Worm (Caenorhabditis elegans) whole organism, L1 larva: ENCODE measurements around the gene F18A12.2.

Experiments used
- C34B4.2 ChIP-seq: sonication (generic microtip); optimal IDR thresholded peaks from 2 replicates; lab custom pipeline; 2017; ENCODE audit warnings: mild to moderate bottlenecking, missing genetic modification characterization, missing compliant biosample characterization
- F16B12.6 ChIP-seq: fragments of 150-350 bp; optimal IDR thresholded peaks from 2 replicates; lab custom pipeline; 2014; ENCODE audit warnings: missing biosample characterization, missing genetic modification characterization
- aha-1 ChIP-seq: fragments of 150-350 bp; optimal IDR thresholded peaks from 2 replicates; lab custom pipeline; 2014; ENCODE audit warnings: missing biosample characterization, missing genetic modification characterization
- aly-2 ChIP-seq: fragments of 150-350 bp; optimal IDR thresholded peaks from 2 replicates; lab custom pipeline; 2014; ENCODE audit warnings: missing biosample characterization, missing genetic modification characterization
- ama-1 ChIP-seq: fragments of 150-350 bp; optimal IDR thresholded peaks from 2 replicates; lab custom pipeline; 2014
- blmp-1 ChIP-seq: fragments of 150-350 bp; optimal IDR thresholded peaks from 2 replicates; lab custom pipeline; 2014; ENCODE audit warnings: missing biosample characterization, missing genetic modification characterization
- ceh-82 ChIP-seq, 3 experiments: fragments of 150-350 bp in 1 of 3; sonication (generic microtip) in 2 of 3; optimal IDR thresholded peaks; 2 replicates each; lab custom pipeline; 2014 to 2017; ENCODE audit warnings: missing biosample characterization in 3 of 3, missing genetic modification characterization in 3 of 3
- ceh-88 ChIP-seq: fragments of 200-800 bp; sonication (Bioruptor generic); IDR thresholded peaks from 2 replicates; pipeline ENCODE4 v1.3.6; 2022; ENCODE audit warnings: missing genetic modification characterization, missing compliant biosample characterization
- ceh-90 ChIP-seq: sonication (generic microtip); optimal IDR thresholded peaks from 2 replicates; lab custom pipeline; 2016; ENCODE audit warnings: missing genetic modification characterization, missing compliant biosample characterization
- ces-1 ChIP-seq: fragments of 150-350 bp; optimal IDR thresholded peaks from 2 replicates; lab custom pipeline; 2014; ENCODE audit warnings: missing biosample characterization, missing genetic modification reagents, missing genetic modification characterization
- dpl-1 ChIP-seq, 3 experiments: fragments of 150-350 bp in 2 of 3; sonication (generic microtip) in 1 of 3; optimal IDR thresholded peaks; 2 replicates each; lab custom pipeline; 2014 to 2017; ENCODE audit warnings: missing biosample characterization in 3 of 3, missing genetic modification characterization in 3 of 3, missing genetic modification reagents in 3 of 3
- dsc-1 ChIP-seq: sonication (generic microtip); optimal IDR thresholded peaks from 2 replicates; lab custom pipeline; 2016; ENCODE audit warnings: mild to moderate bottlenecking, missing genetic modification characterization, missing compliant biosample characterization
- efl-1 ChIP-seq, 4 experiments: fragments of 150-350 bp; optimal IDR thresholded peaks in 3 of 4; peaks in 1 of 4; 1 replicate in 1 of 4; 2 replicates in 3 of 4; lab custom pipeline; 2014; ENCODE audit warnings: missing biosample characterization in 2 of 4, missing genetic modification characterization in 2 of 4, missing genetic modification reagents in 2 of 4
- egl-13 ChIP-seq: sonication (generic microtip); optimal IDR thresholded peaks from 2 replicates; lab custom pipeline; 2016; ENCODE audit warnings: missing genotype, missing genetic modification reagents, missing genetic modification characterization, missing compliant biosample characterization
- egl-27 ChIP-seq, 2 experiments: fragments of 150-350 bp in 1 of 2; sonication (generic microtip); optimal IDR thresholded peaks; 3 replicates each; lab custom pipeline; 2017 to 2018; ENCODE audit warnings: missing biosample characterization in 2 of 2, missing genetic modification characterization in 2 of 2, missing genetic modification reagents in 2 of 2
- elt-2 ChIP-seq: sonication (generic microtip); optimal IDR thresholded peaks from 2 replicates; lab custom pipeline; 2016; ENCODE audit warnings: missing genetic modification characterization, mild to moderate bottlenecking, inconsistent platforms, missing compliant biosample characterization, missing genetic modification reagents
- ets-5 ChIP-seq: fragments of 200-800 bp; sonication (Bioruptor generic); IDR thresholded peaks from 2 replicates; pipeline ENCODE4 v1.3.6; 2022; ENCODE audit warnings: missing genetic modification characterization, missing compliant biosample characterization
- fkh-4 ChIP-seq: sonication (generic microtip); optimal IDR thresholded peaks from 2 replicates; lab custom pipeline; 2016; ENCODE audit warnings: missing compliant biosample characterization, missing genetic modification characterization, borderline replicate concordance
- grh-1 ChIP-seq: fragments of 200-800 bp; sonication (Bioruptor generic); IDR thresholded peaks from 2 replicates; pipeline ENCODE4 v1.3.6; 2022; ENCODE audit warnings: missing genetic modification reagents, missing genetic modification characterization, missing compliant biosample characterization
- hlh-4 ChIP-seq: sonication (generic microtip); optimal IDR thresholded peaks from 2 replicates; lab custom pipeline; 2016; ENCODE audit warnings: mild to moderate bottlenecking, missing genetic modification characterization, missing compliant biosample characterization
- hpl-2 ChIP-seq: fragments of 150-350 bp; optimal IDR thresholded peaks from 2 replicates; lab custom pipeline; 2014; ENCODE audit warnings: missing biosample characterization, missing genetic modification reagents, missing genetic modification characterization
- lin-13 ChIP-seq: fragments of 150-350 bp; optimal IDR thresholded peaks from 2 replicates; lab custom pipeline; 2014; ENCODE audit warnings: missing biosample characterization, missing genetic modification reagents, missing genetic modification characterization
- lin-14 ChIP-seq: fragments of 200-800 bp; sonication (Bioruptor generic); optimal IDR thresholded peaks from 2 replicates; lab custom pipeline; 2018; ENCODE audit warnings: mild to moderate bottlenecking, missing genetic modification characterization, moderate library complexity, missing compliant biosample characterization
- lin-15B ChIP-seq: fragments of 150-350 bp; sonication (generic microtip); optimal IDR thresholded peaks from 3 replicates; lab custom pipeline; 2014; ENCODE audit warnings: missing biosample characterization, missing genetic modification characterization
- lin-35 ChIP-seq, 2 experiments: fragments of 150-350 bp; optimal IDR thresholded peaks; 2 replicates each; lab custom pipeline; 2014; ENCODE audit warnings: missing biosample characterization in 2 of 2, missing genetic modification characterization in 2 of 2, missing genetic modification reagents in 2 of 2
- mab-9 ChIP-seq: fragments of 200-800 bp; sonication (Bioruptor generic); IDR thresholded peaks from 2 replicates; pipeline ENCODE4 v1.3.6; 2022; ENCODE audit warnings: missing genetic modification reagents, missing genetic modification characterization, missing compliant biosample characterization
- mdl-1 ChIP-seq, 2 experiments: fragments of 150-350 bp; optimal IDR thresholded peaks; 2 replicates each; lab custom pipeline; 2014 to 2017; ENCODE audit warnings: missing biosample characterization in 2 of 2, missing genetic modification characterization in 2 of 2, inconsistent platforms in 1 of 2
- nhr-11 ChIP-seq: fragments of 150-350 bp; optimal IDR thresholded peaks from 2 replicates; lab custom pipeline; 2014; ENCODE audit warnings: missing biosample characterization, missing genetic modification characterization
- nhr-12 ChIP-seq: sonication (generic microtip); optimal IDR thresholded peaks from 2 replicates; lab custom pipeline; 2017; ENCODE audit warnings: missing biosample characterization, missing genetic modification characterization
- nhr-19 ChIP-seq: fragments of 200-800 bp; sonication (Bioruptor generic); conservative IDR thresholded peaks from 2 replicates; pipeline ENCODE4 v1.3.6; 2022; ENCODE audit warnings: missing genetic modification characterization, missing compliant biosample characterization
- nhr-20 ChIP-seq: sonication (generic microtip); optimal IDR thresholded peaks from 2 replicates; lab custom pipeline; 2016; ENCODE audit warnings: mild to moderate bottlenecking, missing genetic modification characterization, missing compliant biosample characterization
- nhr-237 ChIP-seq: fragments of 150-350 bp; optimal IDR thresholded peaks from 2 replicates; lab custom pipeline; 2014; ENCODE audit warnings: missing biosample characterization, missing genetic modification characterization
- nhr-47 ChIP-seq: sonication (generic microtip); optimal IDR thresholded peaks from 2 replicates; lab custom pipeline; 2016; ENCODE audit warnings: mild to moderate bottlenecking, missing genetic modification characterization, moderate library complexity, missing compliant biosample characterization
- nhr-71 ChIP-seq: sonication (generic microtip); optimal IDR thresholded peaks from 2 replicates; lab custom pipeline; 2016; ENCODE audit warnings: mild to moderate bottlenecking, missing genetic modification characterization, moderate library complexity, missing compliant biosample characterization
- nhr-77 ChIP-seq: fragments of 150-350 bp; optimal IDR thresholded peaks from 2 replicates; lab custom pipeline; 2014; ENCODE audit warnings: missing biosample characterization, missing genetic modification characterization
- nhr-85 ChIP-seq: sonication (generic microtip); peaks from one replicate; lab custom pipeline; 2016; ENCODE audit warnings: missing genetic modification characterization, inconsistent platforms, missing compliant biosample characterization
- nhr-90 ChIP-seq: sonication (generic microtip); optimal IDR thresholded peaks from 2 replicates; lab custom pipeline; 2016; ENCODE audit warnings: mild to moderate bottlenecking, missing genetic modification characterization, missing compliant biosample characterization; ENCODE audit not compliant: poor library complexity
- pag-3 ChIP-seq: sonication (generic microtip); optimal IDR thresholded peaks from 2 replicates; lab custom pipeline; 2017; ENCODE audit warnings: missing genetic modification characterization, mild to moderate bottlenecking, missing compliant biosample characterization, antibody characterized with exemption, borderline replicate concordance; ENCODE audit not compliant: insufficient read depth
- pax-3 ChIP-seq: fragments of 200-800 bp; sonication (Bioruptor generic); optimal IDR thresholded peaks from 2 replicates; lab custom pipeline; 2018; ENCODE audit warnings: mild to moderate bottlenecking, missing genetic modification characterization, moderate library complexity, missing compliant biosample characterization
- skn-1 ChIP-seq: fragments of 150-350 bp; optimal IDR thresholded peaks from 2 replicates; lab custom pipeline; 2014; ENCODE audit warnings: missing biosample characterization, missing genetic modification characterization
- snpc-4 ChIP-seq: fragments of 150-350 bp; optimal IDR thresholded peaks from 2 replicates; lab custom pipeline; 2014; ENCODE audit warnings: missing biosample characterization, missing genetic modification characterization
- sox-4 ChIP-seq: sonication (generic microtip); optimal IDR thresholded peaks from 2 replicates; lab custom pipeline; 2016; ENCODE audit warnings: missing genetic modification characterization, missing compliant biosample characterization
- sptf-1 ChIP-seq: fragments of 150-350 bp; optimal IDR thresholded peaks from 2 replicates; lab custom pipeline; 2014; ENCODE audit warnings: missing biosample characterization, missing genetic modification characterization
- sup-37 ChIP-seq: fragments of 200-800 bp; sonication (Bioruptor generic); optimal IDR thresholded peaks from 2 replicates; lab custom pipeline; 2018; ENCODE audit warnings: mild to moderate bottlenecking, missing genetic modification characterization, missing compliant biosample characterization
- tbx-2 ChIP-seq: sonication (generic microtip); optimal IDR thresholded peaks from 2 replicates; lab custom pipeline; 2016; ENCODE audit warnings: missing genetic modification characterization, missing compliant biosample characterization
- tlp-1 ChIP-seq: fragments of 150-350 bp; optimal IDR thresholded peaks from 2 replicates; lab custom pipeline; 2014; ENCODE audit warnings: missing biosample characterization, missing genetic modification characterization
- unc-130 ChIP-seq: fragments of 150-350 bp; optimal IDR thresholded peaks from 2 replicates; lab custom pipeline; 2017; ENCODE audit warnings: missing biosample characterization, missing genetic modification characterization, inconsistent platforms
- unc-30 ChIP-seq: sonication (generic microtip); optimal IDR thresholded peaks from 2 replicates; lab custom pipeline; 2017; ENCODE audit warnings: missing biosample characterization, missing genetic modification characterization
- unc-98 ChIP-seq: fragments of 200-800 bp; sonication (Bioruptor generic); IDR thresholded peaks from 2 replicates; pipeline ENCODE4 v1.3.6; 2022; ENCODE audit warnings: missing genetic modification characterization, missing compliant biosample characterization
- vab-15 ChIP-seq: sonication (generic microtip); optimal IDR thresholded peaks from 2 replicates; lab custom pipeline; 2017; ENCODE audit warnings: missing genotype, mild to moderate bottlenecking, missing genetic modification characterization, missing compliant biosample characterization
- zag-1 ChIP-seq: fragments of 150-350 bp; optimal IDR thresholded peaks from 2 replicates; lab custom pipeline; 2014; ENCODE audit warnings: missing biosample characterization, missing genetic modification characterization
- zip-4 ChIP-seq: fragments of 200-800 bp; sonication (Bioruptor generic); optimal IDR thresholded peaks from 2 replicates; lab custom pipeline; 2018; ENCODE audit warnings: mild to moderate bottlenecking, missing genetic modification characterization, moderate library complexity, missing compliant biosample characterization
- ztf-11 ChIP-seq, 2 experiments: sonication (generic microtip); optimal IDR thresholded peaks; 2 replicates each; lab custom pipeline; 2016 to 2017; ENCODE audit warnings: missing genetic modification characterization in 2 of 2, missing biosample characterization in 1 of 2, missing compliant biosample characterization in 1 of 2

The F18A12.2 gene

ce11 chrII:3428158-3428704, 13.6 kb downstream of the F18A12.2 start:
- TF ChIP-seq aha-1 (tag; lab: Kevin White, UChicago): no peak
- TF ChIP-seq vab-15 (tag; lab: Kevin White, UChicago): no peak
- TF ChIP-seq nhr-11 (tag; lab: Kevin White, UChicago): no peak
- TF ChIP-seq nhr-85 (tag; lab: Kevin White, UChicago): no peak
- no peak for TF ChIP-seq ceh-90 (tag; lab: Kevin White, UChicago)
- TF ChIP-seq zip-4 (GFP tag; lab: Kevin White, UChicago): no peak
- no peak for TF ChIP-seq grh-1 (GFP tag; lab: Robert Waterston, UW)
- TF ChIP-seq nhr-12 (tag; lab: Kevin White, UChicago): no peak
- TF ChIP-seq ces-1: peak; percentile 49
- no peak for TF ChIP-seq nhr-90
- no peak for TF ChIP-seq aly-2 (tag; lab: Kevin White, UChicago)
- no peak for TF ChIP-seq C34B4.2
- no peak for TF ChIP-seq tlp-1 (tag; lab: Kevin White, UChicago)
- TF ChIP-seq sup-37 (GFP tag; lab: Kevin White, UChicago): no peak
- peak in 1 of 2 experiments; percentile 9 for TF ChIP-seq lin-35 (GFP tag; optimal IDR thresholded peaks at IDR 0.05; lab: Kevin White, UChicago)
- TF ChIP-seq ets-5 (GFP tag; lab: Robert Waterston, UW): no peak
- TF ChIP-seq zag-1 (tag; lab: Kevin White, UChicago): no peak
- peak in 1 of 3 experiments; percentile 46 for TF ChIP-seq ceh-82 (tag; optimal IDR thresholded peaks at IDR 0.05; lab: Kevin White, UChicago)
- TF ChIP-seq blmp-1 (tag; lab: Kevin White, UChicago): no peak
- no peak for TF ChIP-seq fkh-4 (tag; lab: Kevin White, UChicago)
- no peak for TF ChIP-seq hlh-4
- no peak for TF ChIP-seq unc-30 (tag; lab: Kevin White, UChicago)
- TF ChIP-seq pag-3 (tag; lab: Kevin White, UChicago): no peak
- peak; percentile 16 for TF ChIP-seq nhr-71 (tag; lab: Kevin White, UChicago)
- no peak for TF ChIP-seq lin-15B
- TF ChIP-seq ama-1 (lab: Kevin White, UChicago): no peak
- no peak for TF ChIP-seq elt-2
- TF ChIP-seq F16B12.6: no peak
- no peak for TF ChIP-seq nhr-77 (tag; lab: Kevin White, UChicago)
- no peak for TF ChIP-seq skn-1 (tag; lab: Kevin White, UChicago)
- no peak for TF ChIP-seq mab-9 (GFP tag; lab: Robert Waterston, UW)
- TF ChIP-seq egl-27 (tag; optimal IDR thresholded peaks at IDR 0.05; lab: Kevin White, UChicago): no peak
- no peak for TF ChIP-seq sptf-1 (tag; lab: Kevin White, UChicago)
- peak; percentile 88 for TF ChIP-seq lin-14
- no peak for TF ChIP-seq pax-3
- peak; percentile 17 to 38 for TF ChIP-seq efl-1 (optimal IDR thresholded peaks at IDR 0.05; lab: Kevin White, UChicago)
- no peak for TF ChIP-seq efl-1 (GFP tag; optimal IDR thresholded peaks at IDR 0.05 in 1 of 2; lab: Kevin White, UChicago)
- no peak for TF ChIP-seq nhr-19
- TF ChIP-seq egl-13 (tag; lab: Kevin White, UChicago): no peak
- no peak for TF ChIP-seq nhr-20 (tag; lab: Kevin White, UChicago)
- no peak for TF ChIP-seq unc-130 (tag; lab: Kevin White, UChicago)
- no peak for TF ChIP-seq hpl-2 (GFP tag; lab: Kevin White, UChicago)
- no peak for TF ChIP-seq ztf-11 (tag; optimal IDR thresholded peaks at IDR 0.05; lab: Kevin White, UChicago)
- TF ChIP-seq nhr-237: no peak
- TF ChIP-seq sox-4 (tag; lab: Kevin White, UChicago): no peak
- TF ChIP-seq tbx-2 (tag; lab: Kevin White, UChicago): no peak
- no peak for TF ChIP-seq mdl-1 (tag; optimal IDR thresholded peaks at IDR 0.05; lab: Kevin White, UChicago)
- peak; percentile 48 for TF ChIP-seq nhr-47 (tag; lab: Kevin White, UChicago)
- no peak for TF ChIP-seq lin-13 (GFP tag; lab: Kevin White, UChicago)
- peak in 1 of 3 experiments; percentile 26 for TF ChIP-seq dpl-1 (GFP tag; optimal IDR thresholded peaks at IDR 0.05; lab: Kevin White, UChicago)
- TF ChIP-seq snpc-4: no peak
- no peak for TF ChIP-seq dsc-1 (tag; lab: Kevin White, UChicago)
- TF ChIP-seq unc-98: no peak
- no peak for TF ChIP-seq ceh-88 (GFP tag; lab: Robert Waterston, UW)
